Worm (Caenorhabditis elegans) whole organism, mixed stage, embryonic: ENCODE measurements around the gene F58F6.6.

Experiments used
- flh-1 ChIP-seq: fragments of 200-800 bp; sonication (Bioruptor generic); optimal IDR thresholded peaks from 2 replicates; lab custom pipeline; 2018; ENCODE audit warnings: mild to moderate bottlenecking, missing genetic modification characterization, moderate library complexity, missing compliant biosample characterization
- lsy-2 ChIP-seq: fragments of 150-350 bp; optimal IDR thresholded peaks from 2 replicates; lab custom pipeline; 2014; ENCODE audit warnings: missing biosample characterization, missing genetic modification characterization
- mab-5 ChIP-seq: fragments of 150-350 bp; optimal IDR thresholded peaks from 2 replicates; lab custom pipeline; 2014; ENCODE audit warnings: missing biosample characterization, missing genetic modification characterization
- tbx-8 ChIP-seq: fragments of 200-800 bp; sonication (Bioruptor generic); optimal IDR thresholded peaks from 2 replicates; lab custom pipeline; 2018; ENCODE audit warnings: mild to moderate bottlenecking, missing genetic modification characterization, moderate library complexity, missing compliant biosample characterization

DNA sequence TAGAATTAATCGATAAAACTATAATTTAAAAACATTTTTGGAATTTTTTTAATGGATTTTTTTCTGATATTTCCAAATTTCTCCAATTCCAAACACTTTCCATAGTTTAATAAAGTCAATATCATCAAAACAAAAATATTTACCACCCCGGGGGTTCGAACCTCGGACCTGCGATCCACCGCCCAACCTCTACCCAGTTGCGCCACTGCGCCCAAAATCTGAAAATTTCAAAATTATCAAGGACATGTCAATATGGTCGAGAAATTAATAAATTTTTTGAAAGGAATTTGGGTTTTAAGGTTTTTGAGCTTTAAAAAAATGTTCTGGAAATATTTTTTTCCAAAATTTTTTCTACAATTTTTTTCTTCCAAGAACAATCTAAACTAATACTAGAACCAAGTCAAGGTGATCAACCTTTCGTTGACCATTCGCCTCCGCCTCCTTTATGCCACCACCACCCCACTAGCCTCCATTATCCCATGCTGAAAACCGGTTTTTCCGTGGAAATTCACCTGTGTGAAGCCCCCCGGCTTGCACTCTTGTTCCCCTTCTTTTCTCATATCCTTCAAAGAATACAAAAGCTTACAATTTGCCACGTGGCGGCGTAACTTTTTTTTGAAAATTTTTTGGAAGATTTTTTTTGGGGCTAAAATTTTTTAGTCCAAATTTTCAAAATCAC lies 40.8 kb downstream of the F58F6.6 start:
- TF ChIP-seq tbx-8 (GFP tag; lab: Kevin White, UChicago) (no peak), mab-5 (tag; lab: Kevin White, UChicago) (no peak), lsy-2 (tag; lab: Kevin White, UChicago) (no peak), flh-1 (no peak)
